Fruit fly (Drosophila melanogaster): ENCODE measurements around the gene CG42534.
A peak's percentile ranks its signal among the peaks of the same experiment; 100 is the strongest.

DNA sequence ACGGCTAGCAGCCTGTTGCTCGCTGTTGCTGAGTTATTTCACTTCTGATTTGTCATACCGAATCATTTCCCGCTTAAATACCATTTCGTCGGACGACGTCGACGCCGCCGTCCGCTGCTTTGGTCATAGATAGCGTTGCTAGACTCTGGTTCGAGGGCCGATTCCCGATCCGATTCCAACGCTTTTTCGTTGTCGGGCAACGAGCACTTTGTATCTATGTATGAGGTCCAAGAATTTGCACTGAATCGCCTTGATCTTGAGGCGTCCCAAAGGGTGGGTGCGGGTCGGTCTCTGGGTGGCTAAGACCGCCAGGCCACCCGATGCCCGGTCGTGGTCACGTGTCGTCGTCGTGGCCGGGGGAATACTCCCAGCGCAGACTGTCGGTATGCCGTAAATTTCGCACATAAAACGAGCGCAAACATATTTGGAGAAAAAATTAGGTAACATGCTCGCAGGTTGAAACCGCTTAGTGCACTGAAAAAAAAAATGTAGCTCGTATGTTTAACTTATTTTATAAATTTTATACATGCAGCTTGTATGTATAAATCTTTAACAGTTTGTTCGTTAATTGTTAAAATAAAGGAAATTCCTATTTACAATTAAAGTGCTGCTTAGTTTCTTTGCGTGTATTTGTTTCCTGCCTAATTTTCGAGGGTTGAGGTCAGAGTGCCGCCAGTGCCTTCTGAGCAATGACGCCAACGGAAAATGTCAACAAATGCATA is 48.1 kb upstream of the CG42534 start, which contains the start of gene CG3348:
- TF ChIP-seq CG14655 (GFP tag; optimal IDR thresholded peaks at IDR 0.05): no peak
- 0 out of 3 replicates have a peak, but pooled peaks have one; percentile 44 for TF ChIP-seq CG4496 (GFP tag; IDR thresholded peaks at IDR 0.05)
- no peak for TF ChIP-seq Snoo (tag; optimal IDR thresholded peaks at IDR 0.05)
- no peak for TF ChIP-seq Pif1B (GFP tag; optimal IDR thresholded peaks at IDR 0.05)
